Fruit fly (Drosophila melanogaster): Measurements from ENCODE around the gene Usp47.

DNA sequence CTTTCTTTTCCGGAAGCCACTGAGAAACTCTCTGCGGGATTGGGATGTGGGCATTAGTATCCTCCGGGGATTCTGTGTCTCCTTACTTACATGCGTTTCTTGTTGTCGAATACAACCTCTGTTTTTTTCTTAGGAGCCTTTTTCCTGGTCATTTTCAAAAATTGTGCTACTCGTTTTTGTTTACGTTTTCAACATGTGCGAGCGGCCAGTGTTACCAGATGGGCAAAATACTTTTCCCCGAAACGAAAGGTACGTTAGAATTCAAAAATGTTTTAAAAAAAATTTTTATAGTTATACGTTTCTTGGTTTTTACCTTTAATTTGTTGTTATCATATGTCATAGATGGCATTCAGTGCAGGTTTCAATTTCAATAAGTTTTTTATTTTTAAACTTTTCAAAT lies 24.3 kb downstream of the Usp47 start, which contains the start of gene vito:
- TF ChIP-seq usp (GFP tag; optimal IDR thresholded peaks at IDR 0.05) (no peak), psq (optimal IDR thresholded peaks at IDR 0.05) (no peak), CG8478 (optimal IDR thresholded peaks at IDR 0.05) (no peak), Dll (optimal IDR thresholded peaks at IDR 0.05) (no peak), EcR (GFP tag; optimal IDR thresholded peaks at IDR 0.05) (no peak)
